Worm (Caenorhabditis elegans) whole organism, L2 larva: Measurements from ENCODE around the gene clec-252.

Experiments
- C34F6.9 ChIP-seq: fragments of 150-350 bp; optimal IDR thresholded peaks from 2 replicates; lab custom pipeline; 2014; ENCODE audit warnings: missing biosample characterization, missing genetic modification characterization
- Y55F3AM.14 ChIP-seq: fragments of 200-800 bp; sonication (Bioruptor generic); optimal IDR thresholded peaks from 2 replicates; lab custom pipeline; 2018; ENCODE audit warnings: mild to moderate bottlenecking, missing genetic modification characterization, missing compliant biosample characterization
- alr-1 ChIP-seq: fragments of 150-350 bp; optimal IDR thresholded peaks from 2 replicates; lab custom pipeline; 2014; ENCODE audit warnings: missing biosample characterization, missing genetic modification characterization
- aly-2 ChIP-seq: fragments of 150-350 bp; optimal IDR thresholded peaks from 2 replicates; lab custom pipeline; 2014; ENCODE audit warnings: missing biosample characterization, missing genetic modification characterization
- ama-1 ChIP-seq: fragments of 150-350 bp; optimal IDR thresholded peaks from 2 replicates; lab custom pipeline; 2018; ENCODE audit warnings: inconsistent platforms
- blmp-1 ChIP-seq: sonication (generic microtip); optimal IDR thresholded peaks from 2 replicates; lab custom pipeline; 2017; ENCODE audit warnings: missing genetic modification characterization, mild to moderate bottlenecking, missing compliant biosample characterization, antibody characterized with exemption, moderate library complexity; ENCODE audit not compliant: insufficient read depth
- ceh-82 ChIP-seq: fragments of 150-350 bp; optimal IDR thresholded peaks from 2 replicates; lab custom pipeline; 2014; ENCODE audit warnings: missing biosample characterization, missing genetic modification characterization
- crh-2 ChIP-seq: sonication (generic microtip); optimal IDR thresholded peaks from 2 replicates; lab custom pipeline; 2017; ENCODE audit warnings: missing biosample characterization, missing genetic modification characterization
- dmd-4 ChIP-seq: sonication (generic microtip); optimal IDR thresholded peaks from 2 replicates; lab custom pipeline; 2017; ENCODE audit warnings: missing biosample characterization, missing genetic modification characterization
- elt-1 ChIP-seq: fragments of 150-350 bp; optimal IDR thresholded peaks from 2 replicates; lab custom pipeline; 2014; ENCODE audit warnings: missing biosample characterization, missing genetic modification characterization
- fos-1 ChIP-seq: fragments of 150-350 bp; optimal IDR thresholded peaks from 2 replicates; lab custom pipeline; 2014; ENCODE audit warnings: missing biosample characterization, missing genetic modification characterization
- gmeb-1 ChIP-seq: fragments of 150-350 bp; optimal IDR thresholded peaks from 2 replicates; lab custom pipeline; 2014; ENCODE audit warnings: missing biosample characterization, missing genetic modification characterization
- lin-11 ChIP-seq: fragments of 150-350 bp; sonication (generic microtip); optimal IDR thresholded peaks from 2 replicates; lab custom pipeline; 2014; ENCODE audit warnings: missing biosample characterization, missing genetic modification characterization, inconsistent platforms, mixed read lengths
- lin-13 ChIP-seq: fragments of 150-350 bp; optimal IDR thresholded peaks from 2 replicates; lab custom pipeline; 2014; ENCODE audit warnings: missing biosample characterization, missing genetic modification reagents, missing genetic modification characterization
- lin-39 ChIP-seq: fragments of 150-350 bp; optimal IDR thresholded peaks from 2 replicates; lab custom pipeline; 2014; ENCODE audit warnings: missing biosample characterization, missing genetic modification reagents, missing genetic modification characterization
- lsy-2 ChIP-seq, 2 experiments: fragments of 150-350 bp in 1 of 2; sonication (generic microtip) in 1 of 2; optimal IDR thresholded peaks; 2 replicates each; lab custom pipeline; 2014 to 2017; ENCODE audit warnings: missing biosample characterization in 2 of 2, missing genetic modification characterization in 2 of 2
- mbf-1 ChIP-seq: sonication (generic microtip); optimal IDR thresholded peaks from 2 replicates; lab custom pipeline; 2017; ENCODE audit warnings: missing biosample characterization, missing genetic modification characterization
- nhr-11 ChIP-seq: fragments of 150-350 bp; optimal IDR thresholded peaks from 2 replicates; lab custom pipeline; 2014; ENCODE audit warnings: missing biosample characterization, missing genetic modification characterization
- nhr-129 ChIP-seq: fragments of 150-350 bp; optimal IDR thresholded peaks from 2 replicates; lab custom pipeline; 2014; ENCODE audit warnings: missing biosample characterization, missing genetic modification characterization
- nhr-23 ChIP-seq: fragments of 150-350 bp; optimal IDR thresholded peaks from 2 replicates; lab custom pipeline; 2014; ENCODE audit warnings: missing biosample characterization, missing genetic modification reagents, missing genetic modification characterization
- nhr-25 ChIP-seq: fragments of 150-350 bp; sonication (generic microtip); optimal IDR thresholded peaks from 3 replicates; lab custom pipeline; 2014; ENCODE audit warnings: missing biosample characterization, missing genetic modification characterization
- peb-1 ChIP-seq: fragments of 150-350 bp; optimal IDR thresholded peaks from 2 replicates; lab custom pipeline; 2014; ENCODE audit warnings: missing biosample characterization, missing genetic modification characterization
- sem-4 ChIP-seq: fragments of 150-350 bp; optimal IDR thresholded peaks from 2 replicates; lab custom pipeline; 2014; ENCODE audit warnings: missing biosample characterization, missing genetic modification reagents, missing genetic modification characterization
- skn-1 ChIP-seq: sonication (generic microtip); optimal IDR thresholded peaks from 2 replicates; lab custom pipeline; 2017; ENCODE audit warnings: missing biosample characterization, missing genetic modification characterization
- sma-3 ChIP-seq: sonication (generic microtip); optimal IDR thresholded peaks from 2 replicates; lab custom pipeline; 2016; ENCODE audit warnings: missing genetic modification reagents, missing genetic modification characterization, missing compliant biosample characterization
- sma-9 ChIP-seq, 2 experiments: fragments of 150-350 bp in 1 of 2; sonication (generic microtip) in 1 of 2; optimal IDR thresholded peaks; 2 replicates each; lab custom pipeline; 2014 to 2016; ENCODE audit warnings: missing genetic modification characterization in 2 of 2, mild to moderate bottlenecking in 1 of 2, missing biosample characterization in 1 of 2, missing compliant biosample characterization in 1 of 2, missing genetic modification reagents in 1 of 2, moderate library complexity in 1 of 2
- zag-1 ChIP-seq: fragments of 150-350 bp; optimal IDR thresholded peaks from 2 replicates; lab custom pipeline; 2014; ENCODE audit warnings: missing biosample characterization, missing genetic modification characterization
- ztf-1 ChIP-seq: fragments of 200-800 bp; sonication (Bioruptor generic); conservative IDR thresholded peaks from 2 replicates; pipeline ENCODE4 v1.3.6; 2022; ENCODE audit warnings: missing genetic modification characterization, missing compliant biosample characterization
- ztf-4 ChIP-seq: fragments of 150-350 bp; optimal IDR thresholded peaks from 2 replicates; lab custom pipeline; 2014; ENCODE audit warnings: missing biosample characterization, missing genetic modification characterization

clec-252 gene

ce11 chrV:18708015-18708414, 40.6 kb downstream of the clec-252 start:
- TF ChIP-seq lin-13 (GFP tag; lab: Kevin White, UChicago) (no peak), nhr-23 (tag; lab: Kevin White, UChicago) (no peak), skn-1 (tag; lab: Kevin White, UChicago) (no peak), mbf-1 (tag; lab: Kevin White, UChicago) (no peak), crh-2 (tag; lab: Kevin White, UChicago) (no peak), C34F6.9 (tag; lab: Kevin White, UChicago) (no peak), ztf-4 (no peak), gmeb-1 (tag; lab: Kevin White, UChicago) (no peak), lin-39 (tag; lab: Kevin White, UChicago) (no peak), alr-1 (tag; lab: Kevin White, UChicago) (no peak), elt-1 (tag; lab: Kevin White, UChicago) (no peak), dmd-4 (tag; lab: Kevin White, UChicago) (no peak), sem-4 (tag; lab: Kevin White, UChicago) (no peak), peb-1 (tag; lab: Kevin White, UChicago) (no peak), ama-1 (no peak), nhr-25 (tag; lab: Kevin White, UChicago) (no peak)

- TF ChIP-seq sma-3 (GFP tag; lab: Kevin White, UChicago): no peak
- no peak for TF ChIP-seq lsy-2 (tag; optimal IDR thresholded peaks at IDR 0.05; lab: Kevin White, UChicago)
- no peak for TF ChIP-seq elt-1 (tag; lab: Kevin White, UChicago)
- TF ChIP-seq crh-2 (tag; lab: Kevin White, UChicago): no peak
- TF ChIP-seq zag-1 (tag; lab: Kevin White, UChicago): no peak
- no peak for TF ChIP-seq alr-1 (tag; lab: Kevin White, UChicago)
- no peak for TF ChIP-seq C34F6.9 (tag; lab: Kevin White, UChicago)
- no peak for TF ChIP-seq sem-4 (tag; lab: Kevin White, UChicago)
These were observed 42.5 kb downstream of the clec-252 start, which contains the start of gene Y17D7C.1 for ce11 chrV:18706063-18706620. Gene Y17D7C.1, plus strand, starts transcription at chrV:18706570.

DNA sequence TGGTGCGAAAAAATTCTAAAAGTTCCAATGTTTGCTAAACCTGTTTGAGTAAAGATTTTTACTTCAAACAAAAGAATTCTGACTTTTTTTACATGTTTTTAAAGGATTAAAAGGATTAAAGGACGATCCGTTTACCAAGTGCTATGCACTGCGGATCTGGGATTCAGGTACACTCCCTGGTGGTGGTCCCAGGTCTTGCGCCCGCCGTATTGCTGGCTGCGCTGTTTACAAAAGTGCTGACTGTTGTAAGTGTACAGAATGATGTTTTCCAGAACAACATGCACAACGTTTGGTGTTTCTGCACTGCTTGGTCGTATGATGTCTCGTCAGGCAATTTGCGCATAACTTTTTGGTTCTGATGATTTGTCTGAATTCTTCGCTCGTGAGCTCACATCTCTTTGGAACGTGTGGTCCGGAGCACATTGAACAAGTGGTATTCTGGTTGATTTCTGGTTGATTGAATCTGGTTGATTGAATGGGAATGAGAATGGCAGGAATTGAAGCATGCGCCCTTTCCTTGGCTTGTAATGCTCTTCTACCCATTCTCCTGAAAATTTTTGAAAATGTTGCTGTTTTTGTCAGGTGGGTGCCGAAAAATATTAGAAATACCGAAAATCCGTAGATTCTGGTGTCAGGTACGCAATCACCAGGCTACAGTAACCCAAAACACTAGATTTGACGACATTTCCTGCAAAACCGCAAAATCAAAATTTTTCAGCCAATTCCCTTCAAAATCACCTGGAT, 43.1 kb downstream of the clec-252 start:
- TF ChIP-seq mbf-1 (tag; lab: Kevin White, UChicago): no peak
- TF ChIP-seq blmp-1 (tag; lab: Kevin White, UChicago): no peak
- TF ChIP-seq nhr-129 (tag; lab: Kevin White, UChicago): no peak
- no peak for TF ChIP-seq nhr-23 (tag; lab: Kevin White, UChicago)
- no peak for TF ChIP-seq sma-3 (GFP tag; lab: Kevin White, UChicago)
- no peak for TF ChIP-seq C34F6.9 (tag; lab: Kevin White, UChicago)

DNA sequence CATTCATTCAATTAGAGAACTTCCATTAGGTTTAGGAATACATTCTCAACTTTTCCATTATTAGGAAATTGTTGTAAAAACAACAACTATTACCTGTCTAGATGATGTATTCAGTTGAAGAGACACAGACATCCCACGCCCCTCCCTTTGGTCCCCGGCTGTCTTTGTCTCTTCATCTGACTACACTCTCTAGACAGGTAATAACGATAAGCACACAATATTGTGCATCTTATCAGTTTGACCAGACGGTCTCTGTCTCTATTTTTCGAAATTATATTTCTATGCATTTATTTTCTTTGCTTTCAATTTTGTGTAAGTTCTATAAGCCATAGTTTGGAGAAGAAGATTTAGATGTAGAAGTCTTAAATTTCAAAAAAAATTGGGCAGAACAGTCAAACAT, 47.3 kb downstream of the clec-252 start, which contains the start of gene Y69H2.9:
Gene Y69H2.9 (plus strand): TSS at position 233 of the 400 bp plus-strand sequence.
- TF ChIP-seq ztf-1 (GFP tag; lab: Robert Waterston, UW): no peak
- no peak for TF ChIP-seq aly-2 (tag; lab: Kevin White, UChicago)
- TF ChIP-seq sma-9 (GFP tag; optimal IDR thresholded peaks at IDR 0.05; lab: Kevin White, UChicago): no peak
- TF ChIP-seq sma-9 (tag; optimal IDR thresholded peaks at IDR 0.05; lab: Kevin White, UChicago): no peak
- TF ChIP-seq fos-1 (tag; lab: Kevin White, UChicago): peak; percentile 46
- no peak for TF ChIP-seq lin-11 (tag; lab: Kevin White, UChicago)
- TF ChIP-seq sma-3 (GFP tag; lab: Kevin White, UChicago): peak; percentile 62
- TF ChIP-seq gmeb-1 (tag; lab: Kevin White, UChicago): peak; percentile 19
- TF ChIP-seq Y55F3AM.14 (GFP tag; lab: Kevin White, UChicago): no peak
- TF ChIP-seq ztf-4: no peak
- TF ChIP-seq dmd-4 (tag; lab: Kevin White, UChicago): no peak

ce11 chrV:18699326-18699725, 49.3 kb downstream of the clec-252 start, which contains the start of gene nhr-241:
Gene nhr-241, plus strand, starts transcription at chrV:18699451.
- TF ChIP-seq nhr-11 (tag; lab: Kevin White, UChicago): no peak
- TF ChIP-seq ceh-82: no peak
